Fruit fly (Drosophila melanogaster): Measurements from ENCODE around the gene CG13877.

DNA sequence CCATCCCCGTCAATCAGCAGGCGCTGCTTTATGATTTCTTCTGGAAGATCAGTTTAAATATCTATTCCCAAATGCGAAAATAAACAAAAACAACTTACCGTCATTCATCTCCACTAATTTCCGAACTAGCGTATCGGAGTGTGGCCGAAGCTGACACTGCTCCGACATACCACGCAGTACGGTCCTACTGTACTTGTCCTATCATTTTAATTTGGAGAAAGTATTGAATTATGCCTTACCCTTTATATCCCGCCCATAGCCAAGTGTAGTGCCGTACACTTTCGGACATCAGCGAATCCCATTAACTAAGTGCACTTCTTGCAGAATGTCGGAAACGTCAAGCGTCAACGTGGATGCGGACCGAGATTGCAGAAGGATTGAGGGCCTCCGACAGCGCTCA is 5.3 kb upstream of the CG13877 start, which contains the start of the genes thoc7 and Dis3l2:
- no peak for TF ChIP-seq psq (optimal IDR thresholded peaks at IDR 0.05)
- TF ChIP-seq EcR (GFP tag; optimal IDR thresholded peaks at IDR 0.05) = no peak
- TF ChIP-seq usp (GFP tag; optimal IDR thresholded peaks at IDR 0.05) = no peak
- TF ChIP-seq Dll (optimal IDR thresholded peaks at IDR 0.05) = no peak
- TF ChIP-seq CG8478 (optimal IDR thresholded peaks at IDR 0.05) = no peak
- TF ChIP-seq pan (optimal IDR thresholded peaks at IDR 0.05) = no peak
